Worm (Caenorhabditis elegans) whole organism, L2 larva: Measurements from ENCODE around the gene pfn-2.

Source experiments
- C34F6.9 ChIP-seq: fragments of 150-350 bp; optimal IDR thresholded peaks from 2 replicates; lab custom pipeline; 2014; ENCODE audit warnings: missing biosample characterization, missing genetic modification characterization
- F13H6.1 ChIP-seq: sonication (generic microtip); optimal IDR thresholded peaks from 2 replicates; lab custom pipeline; 2016; ENCODE audit warnings: missing genetic modification characterization, missing compliant biosample characterization
- R02D3.7 ChIP-seq: fragments of 150-350 bp; optimal IDR thresholded peaks from 2 replicates; lab custom pipeline; 2014; ENCODE audit warnings: missing biosample characterization, missing genetic modification characterization
- Y55F3AM.14 ChIP-seq: fragments of 200-800 bp; sonication (Bioruptor generic); optimal IDR thresholded peaks from 2 replicates; lab custom pipeline; 2018; ENCODE audit warnings: mild to moderate bottlenecking, missing genetic modification characterization, missing compliant biosample characterization
- ZK546.5 ChIP-seq: sonication (generic microtip); optimal IDR thresholded peaks from 2 replicates; lab custom pipeline; 2017; ENCODE audit warnings: missing biosample characterization, missing genetic modification characterization
- alr-1 ChIP-seq: fragments of 150-350 bp; optimal IDR thresholded peaks from 2 replicates; lab custom pipeline; 2014; ENCODE audit warnings: missing biosample characterization, missing genetic modification characterization
- aly-2 ChIP-seq: fragments of 150-350 bp; optimal IDR thresholded peaks from 2 replicates; lab custom pipeline; 2014; ENCODE audit warnings: missing biosample characterization, missing genetic modification characterization
- blmp-1 ChIP-seq: sonication (generic microtip); optimal IDR thresholded peaks from 2 replicates; lab custom pipeline; 2017; ENCODE audit warnings: missing genetic modification characterization, mild to moderate bottlenecking, missing compliant biosample characterization, antibody characterized with exemption, moderate library complexity; ENCODE audit not compliant: insufficient read depth
- ceh-16 ChIP-seq: fragments of 150-350 bp; optimal IDR thresholded peaks from 2 replicates; lab custom pipeline; 2014; ENCODE audit warnings: missing biosample characterization, missing genetic modification characterization
- ceh-82 ChIP-seq: fragments of 150-350 bp; optimal IDR thresholded peaks from 2 replicates; lab custom pipeline; 2014; ENCODE audit warnings: missing biosample characterization, missing genetic modification characterization
- crh-2 ChIP-seq: sonication (generic microtip); optimal IDR thresholded peaks from 2 replicates; lab custom pipeline; 2017; ENCODE audit warnings: missing biosample characterization, missing genetic modification characterization
- egl-27 ChIP-seq: sonication (generic microtip); optimal IDR thresholded peaks from 3 replicates; lab custom pipeline; 2017; ENCODE audit warnings: missing biosample characterization, missing genetic modification reagents, missing genetic modification characterization
- fos-1 ChIP-seq: fragments of 150-350 bp; optimal IDR thresholded peaks from 2 replicates; lab custom pipeline; 2014; ENCODE audit warnings: missing biosample characterization, missing genetic modification characterization
- lin-11 ChIP-seq: fragments of 150-350 bp; sonication (generic microtip); optimal IDR thresholded peaks from 2 replicates; lab custom pipeline; 2014; ENCODE audit warnings: missing biosample characterization, missing genetic modification characterization, inconsistent platforms, mixed read lengths
- lin-13 ChIP-seq: fragments of 150-350 bp; optimal IDR thresholded peaks from 2 replicates; lab custom pipeline; 2014; ENCODE audit warnings: missing biosample characterization, missing genetic modification reagents, missing genetic modification characterization
- lsy-2 ChIP-seq, 2 experiments: fragments of 150-350 bp in 1 of 2; sonication (generic microtip) in 1 of 2; optimal IDR thresholded peaks; 2 replicates each; lab custom pipeline; 2014 to 2017; ENCODE audit warnings: missing biosample characterization in 2 of 2, missing genetic modification characterization in 2 of 2
- mab-5 ChIP-seq: fragments of 150-350 bp; optimal IDR thresholded peaks from 2 replicates; lab custom pipeline; 2014; ENCODE audit warnings: missing biosample characterization, missing genetic modification characterization
- mbf-1 ChIP-seq: sonication (generic microtip); optimal IDR thresholded peaks from 2 replicates; lab custom pipeline; 2017; ENCODE audit warnings: missing biosample characterization, missing genetic modification characterization
- mdl-1 ChIP-seq, 2 experiments: fragments of 150-350 bp in 1 of 2; sonication (generic microtip) in 1 of 2; optimal IDR thresholded peaks; 2 replicates each; lab custom pipeline; 2017; ENCODE audit warnings: missing biosample characterization in 2 of 2, missing genetic modification characterization in 2 of 2
- nhr-10 ChIP-seq: sonication (generic microtip); optimal IDR thresholded peaks from 2 replicates; lab custom pipeline; 2017; ENCODE audit warnings: missing biosample characterization, missing genetic modification characterization
- nhr-11 ChIP-seq: fragments of 150-350 bp; optimal IDR thresholded peaks from 2 replicates; lab custom pipeline; 2014; ENCODE audit warnings: missing biosample characterization, missing genetic modification characterization
- nhr-12 ChIP-seq: fragments of 150-350 bp; optimal IDR thresholded peaks from 2 replicates; lab custom pipeline; 2014; ENCODE audit warnings: missing biosample characterization, missing genetic modification characterization
- nhr-129 ChIP-seq: fragments of 150-350 bp; optimal IDR thresholded peaks from 2 replicates; lab custom pipeline; 2014; ENCODE audit warnings: missing biosample characterization, missing genetic modification characterization
- nhr-23 ChIP-seq: fragments of 150-350 bp; optimal IDR thresholded peaks from 2 replicates; lab custom pipeline; 2014; ENCODE audit warnings: missing biosample characterization, missing genetic modification reagents, missing genetic modification characterization
- nhr-237 ChIP-seq: fragments of 150-350 bp; optimal IDR thresholded peaks from 2 replicates; lab custom pipeline; 2014; ENCODE audit warnings: missing biosample characterization, missing genetic modification characterization
- nhr-25 ChIP-seq: fragments of 150-350 bp; sonication (generic microtip); optimal IDR thresholded peaks from 3 replicates; lab custom pipeline; 2014; ENCODE audit warnings: missing biosample characterization, missing genetic modification characterization
- nhr-6 ChIP-seq: fragments of 150-350 bp; optimal IDR thresholded peaks from 2 replicates; lab custom pipeline; 2014; ENCODE audit warnings: missing biosample characterization, missing genetic modification characterization
- nhr-77 ChIP-seq: fragments of 150-350 bp; optimal IDR thresholded peaks from 2 replicates; lab custom pipeline; 2014; ENCODE audit warnings: missing biosample characterization, missing genetic modification characterization
- skn-1 ChIP-seq: sonication (generic microtip); optimal IDR thresholded peaks from 2 replicates; lab custom pipeline; 2017; ENCODE audit warnings: missing biosample characterization, missing genetic modification characterization
- snpc-4 ChIP-seq: fragments of 150-350 bp; optimal IDR thresholded peaks from 2 replicates; lab custom pipeline; 2014; ENCODE audit warnings: missing biosample characterization, missing genetic modification characterization
- zag-1 ChIP-seq: fragments of 150-350 bp; optimal IDR thresholded peaks from 2 replicates; lab custom pipeline; 2014; ENCODE audit warnings: missing biosample characterization, missing genetic modification characterization
- ztf-1 ChIP-seq: fragments of 200-800 bp; sonication (Bioruptor generic); conservative IDR thresholded peaks from 2 replicates; pipeline ENCODE4 v1.3.6; 2022; ENCODE audit warnings: missing genetic modification characterization, missing compliant biosample characterization

pfn-2 gene

ce11 chrX:5366613-5367012, 12.7 kb upstream of the pfn-2 start:
- TF ChIP-seq nhr-6 (tag; lab: Kevin White, UChicago) (no peak), zag-1 (tag; lab: Kevin White, UChicago) (no peak), nhr-237 (tag; lab: Kevin White, UChicago) (no peak), ceh-16 (tag; lab: Kevin White, UChicago) (no peak), alr-1 (tag; lab: Kevin White, UChicago) (no peak), lin-11 (tag; lab: Kevin White, UChicago) (no peak), R02D3.7 (no peak)

ce11 chrX:5365437-5365836, 11.6 kb upstream of the pfn-2 start, which contains the start of gene F35C8.5:
TSS of gene F35C8.5 (plus strand) at chrX:5365813.
- TF ChIP-seq snpc-4 (tag; lab: Kevin White, UChicago) (no peak), fos-1 (tag; lab: Kevin White, UChicago) (peak; percentile 38), mdl-1 (tag; optimal IDR thresholded peaks at IDR 0.05; lab: Kevin White, UChicago) (no peak)

DNA sequence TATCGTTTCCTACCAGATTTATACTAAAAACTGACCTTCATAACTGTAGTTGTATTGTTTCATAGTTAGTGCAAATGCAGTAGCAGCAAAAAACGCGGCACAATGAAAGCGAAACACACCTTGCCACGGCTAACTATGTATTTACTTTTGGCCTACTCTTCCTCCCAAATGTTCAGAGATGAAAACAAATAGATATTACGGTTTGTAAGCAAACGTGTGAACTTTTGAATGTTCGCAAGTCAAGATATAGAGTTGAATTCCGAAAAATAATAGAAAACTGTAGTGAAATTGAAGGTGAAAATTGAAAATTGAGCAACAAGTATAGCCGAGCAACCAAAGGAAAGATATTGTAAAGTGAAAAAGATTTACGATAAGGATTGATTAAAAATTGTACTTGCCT, 10.3 kb upstream of the pfn-2 start, which contains the start of gene chtl-1:
Gene chtl-1 (minus strand): TSS at position 101 of the 400 bp plus-strand sequence.
- TF ChIP-seq lin-13 (GFP tag; lab: Kevin White, UChicago) (no peak), mab-5 (no peak), egl-27 (tag; lab: Kevin White, UChicago) (no peak), blmp-1 (tag; lab: Kevin White, UChicago) (no peak), F13H6.1 (tag; lab: Kevin White, UChicago) (no peak)

- TF ChIP-seq ceh-16 (tag; lab: Kevin White, UChicago) (no peak), lin-11 (tag; lab: Kevin White, UChicago) (no peak), snpc-4 (tag; lab: Kevin White, UChicago) (no peak), ztf-1 (GFP tag; lab: Robert Waterston, UW) (no peak), blmp-1 (tag; lab: Kevin White, UChicago) (no peak), mdl-1 (tag; optimal IDR thresholded peaks at IDR 0.05; lab: Kevin White, UChicago) (no peak), ZK546.5 (tag; lab: Kevin White, UChicago) (no peak), nhr-25 (tag; lab: Kevin White, UChicago) (no peak), mab-5 (no peak)
Measured at ce11 chrX:5360682-5361081, 6.8 kb upstream of the pfn-2 start.

- TF ChIP-seq nhr-23 (tag; lab: Kevin White, UChicago) (no peak), crh-2 (peak; percentile 41), ceh-16 (tag; lab: Kevin White, UChicago) (no peak), lin-11 (tag; lab: Kevin White, UChicago) (peak; percentile 7), lsy-2 (tag; optimal IDR thresholded peaks at IDR 0.05; lab: Kevin White, UChicago) (no peak), ceh-82 (no peak), C34F6.9 (tag; lab: Kevin White, UChicago) (peak; percentile 9), nhr-129 (peak; percentile 23), nhr-10 (tag; lab: Kevin White, UChicago) (no peak), F13H6.1 (tag; lab: Kevin White, UChicago) (peak; percentile 2), nhr-6 (tag; lab: Kevin White, UChicago) (no peak)
- TF ChIP-seq, all 48 proteins: peak for 5
Measured at ce11 chrX:5355253-5355652, 1.4 kb upstream of the pfn-2 start.

DNA sequence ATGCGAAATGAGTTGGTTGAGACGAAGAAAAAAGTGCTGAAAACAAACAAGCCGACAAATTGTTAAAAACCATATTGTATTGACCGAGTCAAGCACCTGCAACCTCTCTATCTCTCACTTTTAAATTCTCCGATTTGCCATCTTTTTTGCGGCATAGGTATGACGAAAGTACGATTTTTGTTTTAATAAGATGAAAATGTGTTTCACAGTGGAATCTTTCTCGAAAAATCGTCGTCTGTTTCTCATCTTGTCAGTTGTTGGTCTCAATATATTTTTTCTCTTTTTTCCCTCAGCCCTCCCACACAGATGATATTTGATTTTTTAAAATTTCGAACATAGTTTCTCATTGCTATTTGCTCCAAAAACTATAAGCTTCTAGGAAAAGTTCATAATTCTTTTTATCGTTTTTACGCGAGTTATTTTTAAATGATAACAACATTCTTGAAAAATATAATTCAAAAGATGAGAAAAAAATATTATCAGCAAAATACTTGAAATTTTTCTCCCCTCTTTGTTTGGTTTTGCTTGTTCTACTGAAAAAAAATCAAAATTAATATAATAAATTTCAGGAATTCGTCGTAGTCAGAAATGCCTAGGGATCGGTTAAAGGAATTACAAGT, 5.2 kb downstream of the pfn-2 start, which contains the start of gene syx-3:
Gene syx-3 (plus strand): TSS at position 570 of the 620 bp plus-strand sequence.
- TF ChIP-seq nhr-12, result no peak
- TF ChIP-seq nhr-129, result no peak
- TF ChIP-seq nhr-11 (tag; lab: Kevin White, UChicago), result no peak
- no peak for TF ChIP-seq mab-5
- no peak for TF ChIP-seq ztf-1 (GFP tag; lab: Robert Waterston, UW)
- TF ChIP-seq mbf-1 (tag; lab: Kevin White, UChicago), result no peak
- no peak for TF ChIP-seq nhr-10 (tag; lab: Kevin White, UChicago)
- no peak for TF ChIP-seq skn-1 (tag; lab: Kevin White, UChicago)
- no peak for TF ChIP-seq zag-1 (tag; lab: Kevin White, UChicago)
- TF ChIP-seq nhr-77 (tag; lab: Kevin White, UChicago), result no peak
- TF ChIP-seq aly-2 (tag; lab: Kevin White, UChicago), result no peak
- no peak for TF ChIP-seq lin-13 (GFP tag; lab: Kevin White, UChicago)
- TF ChIP-seq Y55F3AM.14 (GFP tag; lab: Kevin White, UChicago), result no peak
- no peak for TF ChIP-seq egl-27 (tag; lab: Kevin White, UChicago)
